Worm (Caenorhabditis elegans): ENCODE measurements around the gene sma-4.

DNA sequence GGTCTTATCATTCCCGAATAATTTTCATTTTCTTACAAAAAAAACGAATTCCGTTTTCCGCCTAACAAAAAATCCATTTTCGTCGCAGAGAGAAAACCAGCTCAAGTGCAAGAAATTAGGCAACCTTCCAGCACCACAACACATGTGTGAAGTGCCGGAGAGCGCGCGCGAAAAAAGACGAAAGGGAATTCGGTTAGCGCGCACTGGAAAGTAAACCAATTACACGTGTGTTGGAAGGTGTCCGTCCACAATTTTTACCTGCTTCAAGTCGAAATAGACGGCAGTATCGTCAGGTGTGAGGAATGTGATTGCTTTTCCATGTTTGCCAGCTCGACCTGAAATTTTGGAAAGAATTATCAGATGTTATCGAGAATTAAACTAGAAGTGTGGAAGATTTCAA is 18.6 kb downstream of the sma-4 start:
- TF ChIP-seq mdl-1 (tag; optimal IDR thresholded peaks at IDR 0.05): no peak
- TF ChIP-seq lir-3 (tag; optimal IDR thresholded peaks at IDR 0.05; ENCODE audit: poor library complexity): no peak
- no peak for TF ChIP-seq skn-1 (tag; optimal IDR thresholded peaks at IDR 0.05)
- TF ChIP-seq unc-30 (tag; optimal IDR thresholded peaks at IDR 0.05): no peak
- TF ChIP-seq jun-1 (tag; optimal IDR thresholded peaks at IDR 0.05): no peak
- no peak for TF ChIP-seq ama-1 (optimal IDR thresholded peaks at IDR 0.05)
- no peak for TF ChIP-seq Y116A8C.19 (tag; optimal IDR thresholded peaks at IDR 0.05; ENCODE audit: borderline replicate concordance)
